Worm (Caenorhabditis elegans) whole organism, late embryonic: ENCODE data around the gene lips-3.

Experiments
- F13H6.1 ChIP-seq: sonication (generic microtip); optimal IDR thresholded peaks from 2 replicates; lab custom pipeline; 2016; ENCODE audit warnings: missing genetic modification characterization, missing compliant biosample characterization
- K09A11.1 ChIP-seq: sonication (generic microtip); optimal IDR thresholded peaks from 2 replicates; lab custom pipeline; 2017; ENCODE audit warnings: antibody characterized with exemption, mild to moderate bottlenecking, missing genetic modification characterization, missing compliant biosample characterization; ENCODE audit not compliant: insufficient read depth
- T23F11.4 ChIP-seq: fragments of 200-800 bp; sonication (Bioruptor generic); optimal IDR thresholded peaks from 2 replicates; lab custom pipeline; 2018; ENCODE audit warnings: mild to moderate bottlenecking, missing genetic modification characterization, missing compliant biosample characterization
- ceh-14 ChIP-seq: sonication (generic microtip); optimal IDR thresholded peaks from 2 replicates; lab custom pipeline; 2016; ENCODE audit warnings: missing genotype, missing genetic modification characterization, missing compliant biosample characterization
- ceh-18 ChIP-seq: sonication (generic microtip); optimal IDR thresholded peaks from 2 replicates; lab custom pipeline; 2016; ENCODE audit warnings: missing genetic modification characterization, missing compliant biosample characterization
- ceh-19 ChIP-seq: fragments of 200-800 bp; sonication (Bioruptor generic); optimal IDR thresholded peaks from 2 replicates; lab custom pipeline; 2018; ENCODE audit warnings: mild to moderate bottlenecking, missing genetic modification characterization, missing compliant biosample characterization
- ceh-2 ChIP-seq: sonication (generic microtip); optimal IDR thresholded peaks from 2 replicates; lab custom pipeline; 2016; ENCODE audit warnings: missing genotype, missing genetic modification characterization, missing compliant biosample characterization
- ceh-22 ChIP-seq: sonication (generic microtip); optimal IDR thresholded peaks from 2 replicates; lab custom pipeline; 2017; ENCODE audit warnings: missing biosample characterization, missing genetic modification characterization
- ceh-30 ChIP-seq: fragments of 150-350 bp; optimal IDR thresholded peaks from 2 replicates; lab custom pipeline; 2014; ENCODE audit warnings: missing biosample characterization, missing genetic modification characterization
- ceh-31 ChIP-seq: sonication (generic microtip); optimal IDR thresholded peaks from 2 replicates; lab custom pipeline; 2016; ENCODE audit warnings: missing genetic modification characterization, missing compliant biosample characterization
- ceh-34 ChIP-seq: sonication (generic microtip); optimal IDR thresholded peaks from 2 replicates; lab custom pipeline; 2016; ENCODE audit warnings: mild to moderate bottlenecking, missing genetic modification characterization, missing compliant biosample characterization
- ceh-45 ChIP-seq: fragments of 200-800 bp; sonication (Bioruptor generic); IDR thresholded peaks from 2 replicates; pipeline ENCODE4 v1.3.6; 2022; ENCODE audit warnings: missing genetic modification reagents, missing genetic modification characterization, missing compliant biosample characterization
- ceh-48 ChIP-seq: sonication (generic microtip); optimal IDR thresholded peaks from 2 replicates; lab custom pipeline; 2016; ENCODE audit warnings: missing genetic modification characterization, inconsistent platforms, missing compliant biosample characterization
- ceh-6 ChIP-seq: fragments of 200-800 bp; sonication (Bioruptor generic); optimal IDR thresholded peaks from 2 replicates; lab custom pipeline; 2018; ENCODE audit warnings: mild to moderate bottlenecking, missing genetic modification characterization, missing compliant biosample characterization
- che-1 ChIP-seq: sonication (generic microtip); optimal IDR thresholded peaks from 2 replicates; lab custom pipeline; 2016; ENCODE audit warnings: mild to moderate bottlenecking, missing genetic modification characterization, missing compliant biosample characterization
- dve-1 ChIP-seq: sonication (generic microtip); optimal IDR thresholded peaks from 2 replicates; lab custom pipeline; 2017; ENCODE audit warnings: antibody characterized with exemption, mild to moderate bottlenecking, missing genetic modification characterization, missing compliant biosample characterization
- elt-2 ChIP-seq: sonication (generic microtip); optimal IDR thresholded peaks from 2 replicates; lab custom pipeline; 2016; ENCODE audit warnings: missing genetic modification reagents, missing genetic modification characterization, missing compliant biosample characterization
- ets-4 ChIP-seq: sonication (generic microtip); optimal IDR thresholded peaks from 2 replicates; lab custom pipeline; 2016; ENCODE audit warnings: missing genetic modification characterization, missing compliant biosample characterization
- eyg-1 ChIP-seq: sonication (generic microtip); optimal IDR thresholded peaks from 2 replicates; lab custom pipeline; 2016; ENCODE audit warnings: missing genotype, missing genetic modification characterization, missing compliant biosample characterization
- fax-1 ChIP-seq: sonication (generic microtip); optimal IDR thresholded peaks from 2 replicates; lab custom pipeline; 2016; ENCODE audit warnings: missing genotype, missing genetic modification characterization, missing compliant biosample characterization
- fkh-10 ChIP-seq: fragments of 150-350 bp; optimal IDR thresholded peaks from 2 replicates; lab custom pipeline; 2014; ENCODE audit warnings: missing biosample characterization, missing genetic modification reagents, missing genetic modification characterization
- fkh-6 ChIP-seq: sonication (generic microtip); optimal IDR thresholded peaks from 2 replicates; lab custom pipeline; 2016; ENCODE audit warnings: missing genetic modification characterization, missing compliant biosample characterization
- gmeb-2 ChIP-seq: sonication (generic microtip); optimal IDR thresholded peaks from 2 replicates; lab custom pipeline; 2016; ENCODE audit warnings: missing genetic modification characterization, inconsistent platforms, missing compliant biosample characterization
- hlh-15 ChIP-seq: sonication (generic microtip); optimal IDR thresholded peaks from 2 replicates; lab custom pipeline; 2016; ENCODE audit warnings: missing genetic modification characterization, missing compliant biosample characterization
- hlh-30 ChIP-seq: sonication (generic microtip); optimal IDR thresholded peaks from 2 replicates; lab custom pipeline; 2017; ENCODE audit warnings: antibody characterized with exemption, missing genetic modification characterization, missing compliant biosample characterization; ENCODE audit not compliant: insufficient read depth
- hlh-8 ChIP-seq: sonication (generic microtip); optimal IDR thresholded peaks from 2 replicates; lab custom pipeline; 2016; ENCODE audit warnings: missing genotype, missing genetic modification characterization, missing compliant biosample characterization
- lin-11 ChIP-seq: fragments of 200-800 bp; sonication (Bioruptor generic); optimal IDR thresholded peaks from 2 replicates; lab custom pipeline; 2018; ENCODE audit warnings: mild to moderate bottlenecking, missing genetic modification characterization, missing compliant biosample characterization
- madf-2 ChIP-seq: sonication (generic microtip); optimal IDR thresholded peaks from 2 replicates; lab custom pipeline; 2017; ENCODE audit warnings: missing genetic modification characterization, missing compliant biosample characterization
- nfya-1 ChIP-seq: sonication (generic microtip); optimal IDR thresholded peaks from 2 replicates; lab custom pipeline; 2017; ENCODE audit warnings: missing genetic modification characterization, mild to moderate bottlenecking, missing compliant biosample characterization, antibody characterized with exemption, moderate library complexity
- nhr-232 ChIP-seq: sonication (generic microtip); optimal IDR thresholded peaks from 2 replicates; lab custom pipeline; 2016; ENCODE audit warnings: missing genetic modification characterization, missing compliant biosample characterization
- npax-4 ChIP-seq: sonication (generic microtip); optimal IDR thresholded peaks from 2 replicates; lab custom pipeline; 2016; ENCODE audit warnings: missing genetic modification characterization, missing compliant biosample characterization
- odd-2 ChIP-seq: sonication (generic microtip); optimal IDR thresholded peaks from 2 replicates; lab custom pipeline; 2017; ENCODE audit warnings: antibody characterized with exemption, mild to moderate bottlenecking, missing genetic modification characterization, missing compliant biosample characterization
- pat-9 ChIP-seq: fragments of 200-800 bp; sonication (Bioruptor generic); optimal IDR thresholded peaks from 2 replicates; lab custom pipeline; 2018; ENCODE audit warnings: mild to moderate bottlenecking, missing genetic modification characterization, moderate library complexity, missing compliant biosample characterization
- pax-1 ChIP-seq: fragments of 150-350 bp; optimal IDR thresholded peaks from 2 replicates; lab custom pipeline; 2014; ENCODE audit warnings: missing biosample characterization, missing genetic modification characterization
- pqm-1 ChIP-seq: sonication (generic microtip); optimal IDR thresholded peaks from 2 replicates; lab custom pipeline; 2016; ENCODE audit warnings: missing genetic modification characterization, missing compliant biosample characterization
- pros-1 ChIP-seq: fragments of 150-350 bp; optimal IDR thresholded peaks from 2 replicates; lab custom pipeline; 2014; ENCODE audit warnings: missing biosample characterization, missing genetic modification reagents, missing genetic modification characterization
- ref-2 ChIP-seq: sonication (generic microtip); optimal IDR thresholded peaks from 2 replicates; lab custom pipeline; 2016; ENCODE audit warnings: missing genetic modification characterization, missing compliant biosample characterization
- rnt-1 ChIP-seq: sonication (generic microtip); optimal IDR thresholded peaks from 2 replicates; lab custom pipeline; 2016; ENCODE audit warnings: missing genetic modification characterization, missing compliant biosample characterization
- sdc-2 ChIP-seq: sonication (generic microtip); optimal IDR thresholded peaks from 2 replicates; lab custom pipeline; 2016; ENCODE audit warnings: missing genotype, missing genetic modification characterization, missing compliant biosample characterization
- tbx-2 ChIP-seq: sonication (generic microtip); optimal IDR thresholded peaks from 2 replicates; lab custom pipeline; 2016; ENCODE audit warnings: missing genetic modification characterization, missing compliant biosample characterization
- unc-42 ChIP-seq: sonication (generic microtip); optimal IDR thresholded peaks from 2 replicates; lab custom pipeline; 2016; ENCODE audit warnings: missing genotype, missing genetic modification characterization, missing compliant biosample characterization
- unc-55 ChIP-seq: sonication (generic microtip); optimal IDR thresholded peaks from 2 replicates; lab custom pipeline; 2017; ENCODE audit warnings: missing biosample characterization, missing genetic modification reagents, missing genetic modification characterization
- unc-86 ChIP-seq: sonication (generic microtip); optimal IDR thresholded peaks from 2 replicates; lab custom pipeline; 2016; ENCODE audit warnings: missing genetic modification characterization, missing compliant biosample characterization
- zip-5 ChIP-seq: sonication (generic microtip); optimal IDR thresholded peaks from 2 replicates; lab custom pipeline; 2016; ENCODE audit warnings: missing genetic modification characterization, missing compliant biosample characterization

Gene lips-3

DNA sequence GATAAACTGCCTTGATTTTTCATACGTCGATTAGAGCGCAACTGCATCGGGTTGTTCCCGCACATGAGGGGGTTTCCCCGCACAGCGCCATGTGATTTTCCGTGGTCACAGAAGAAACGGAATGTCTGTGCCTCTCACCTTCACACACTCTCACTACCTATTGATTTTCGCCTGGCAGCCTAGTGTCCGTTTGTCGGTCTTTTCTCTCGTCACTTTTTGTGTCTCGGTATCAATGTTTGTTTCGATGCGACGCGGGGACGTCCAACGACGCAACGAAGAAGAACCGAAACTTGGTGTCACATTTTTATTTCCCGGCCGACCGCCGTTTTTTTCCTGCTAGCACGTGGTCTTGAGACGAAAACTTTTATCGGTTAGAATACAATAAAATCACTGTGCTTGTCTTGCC is 33.0 kb downstream of the lips-3 start:
- no peak for TF ChIP-seq eyg-1 (tag; lab: Kevin White, UChicago)
- no peak for TF ChIP-seq fkh-6 (tag; lab: Kevin White, UChicago)
- TF ChIP-seq fkh-10 (GFP tag; lab: Kevin White, UChicago) = no peak
- peak; percentile 96 for TF ChIP-seq ceh-48 (tag; lab: Kevin White, UChicago)
- TF ChIP-seq npax-4 (tag; lab: Kevin White, UChicago) = no peak
- TF ChIP-seq dve-1 = peak; percentile 80
- TF ChIP-seq K09A11.1 (tag; lab: Kevin White, UChicago) = peak; percentile 43
- no peak for TF ChIP-seq sdc-2 (tag; lab: Kevin White, UChicago)
- peak; percentile 53 for TF ChIP-seq pax-1 (tag; lab: Kevin White, UChicago)
- TF ChIP-seq fax-1 (tag; lab: Kevin White, UChicago) = no peak
- no peak for TF ChIP-seq odd-2
- peak; percentile 7 for TF ChIP-seq che-1 (tag; lab: Kevin White, UChicago)
- peak; percentile 83 for TF ChIP-seq ceh-34
- peak; percentile 93 for TF ChIP-seq ets-4
- peak; percentile 76 for TF ChIP-seq elt-2 (tag; lab: Kevin White, UChicago)
- TF ChIP-seq ceh-18 (tag; lab: Kevin White, UChicago) = peak; percentile 96
- peak; percentile 86 for TF ChIP-seq rnt-1 (tag; lab: Kevin White, UChicago)
- peak; percentile 63 for TF ChIP-seq hlh-8 (tag; lab: Kevin White, UChicago)
- TF ChIP-seq hlh-30 (tag; lab: Kevin White, UChicago) = peak; percentile 99
- TF ChIP-seq gmeb-2 = no peak
- TF ChIP-seq ceh-2 = peak; percentile 63
- peak; percentile 2 for TF ChIP-seq unc-86 (tag; lab: Kevin White, UChicago)
- TF ChIP-seq nfya-1 (tag; lab: Kevin White, UChicago) = peak; percentile 79
- TF ChIP-seq T23F11.4 (GFP tag; lab: Kevin White, UChicago) = peak; percentile 65
- TF ChIP-seq ceh-22 = no peak
- TF ChIP-seq tbx-2 (tag; lab: Kevin White, UChicago) = peak; percentile 91
- TF ChIP-seq madf-2 (tag; lab: Kevin White, UChicago) = peak; percentile 37
- TF ChIP-seq lin-11 = no peak
- no peak for TF ChIP-seq ceh-6
- TF ChIP-seq F13H6.1 (tag; lab: Kevin White, UChicago) = peak; percentile 85
- peak; percentile 87 for TF ChIP-seq pqm-1 (tag; lab: Kevin White, UChicago)
- TF ChIP-seq ceh-31 = peak; percentile 83
- peak; percentile 86 for TF ChIP-seq ref-2 (tag; lab: Kevin White, UChicago)
- peak; percentile 40 for TF ChIP-seq pros-1 (tag; lab: Kevin White, UChicago)
- TF ChIP-seq unc-55 (GFP tag; lab: Kevin White, UChicago) = peak; percentile 92
- no peak for TF ChIP-seq zip-5 (tag; lab: Kevin White, UChicago)
- peak; percentile 32 for TF ChIP-seq ceh-14 (tag; lab: Kevin White, UChicago)
- TF ChIP-seq unc-42 (tag; lab: Kevin White, UChicago) = peak; percentile 65
- TF ChIP-seq hlh-15 (tag; lab: Kevin White, UChicago) = no peak
- peak; percentile 24 for TF ChIP-seq pat-9 (tag; lab: Kevin White, UChicago)
- TF ChIP-seq ceh-19 (GFP tag; lab: Kevin White, UChicago) = peak; percentile 7

DNA sequence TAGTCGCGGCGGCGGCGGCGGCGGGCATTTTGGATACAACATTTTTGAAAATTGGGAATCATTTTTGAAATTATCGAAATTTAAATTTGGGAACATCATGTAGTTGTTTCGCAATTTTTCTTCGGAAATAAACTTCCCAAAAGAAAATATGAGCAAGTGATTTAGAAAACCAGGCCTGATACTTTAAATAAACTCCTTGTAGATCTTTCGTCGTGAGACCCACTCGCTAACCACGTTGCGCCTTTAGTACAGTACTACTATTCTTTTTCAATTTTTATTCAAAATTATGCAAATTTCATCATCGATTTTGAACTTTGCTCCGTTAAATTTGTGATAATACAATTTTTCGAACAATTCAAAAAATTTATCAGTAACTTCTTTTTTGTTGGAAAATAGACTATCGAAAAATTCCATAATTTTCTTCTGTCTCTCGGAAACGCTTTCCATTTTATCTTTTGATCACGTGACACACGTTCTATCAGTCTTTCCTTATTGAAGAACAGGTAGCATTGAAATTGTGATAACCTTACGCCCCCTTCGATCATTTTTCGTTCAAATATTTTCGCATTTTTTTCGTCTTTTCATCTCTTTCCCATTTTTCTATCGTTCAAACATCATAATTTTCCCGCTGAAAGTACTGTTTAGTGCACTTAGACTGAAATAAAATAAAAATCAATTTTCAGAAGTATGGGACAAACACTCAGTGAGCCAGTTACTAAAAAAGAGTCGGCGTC is 33.6 kb downstream of the lips-3 start, which contains the start of gene ppm-2:
ppm-2 (plus strand) TSS at position 684 of the 734 bp plus-strand sequence.
- TF ChIP-seq nfya-1 (tag; lab: Kevin White, UChicago) (no peak), nhr-232 (tag; lab: Kevin White, UChicago) (no peak), ceh-45 (GFP tag; lab: Robert Waterston, UW) (no peak), ceh-48 (tag; lab: Kevin White, UChicago) (no peak), hlh-30 (tag; lab: Kevin White, UChicago) (peak; percentile 35), ceh-30 (tag; lab: Kevin White, UChicago) (no peak)
